Fruit fly (Drosophila melanogaster) whole organism, larva: ENCODE measurements around the gene nocte.
A peak's percentile ranks its signal among the peaks of the same experiment; 100 is the strongest.

Experiments used
- noc ChIP-seq: fragments of 200-800 bp; sonication (Bioruptor generic); optimal IDR thresholded peaks from 3 replicates; lab custom pipeline; 2019; ENCODE audit warnings: missing biosample characterization, mild to moderate bottlenecking, missing genetic modification characterization, moderate library complexity

Gene nocte

dm6 chrX:10463056-10463710 is 11.3 kb downstream of the nocte start:
- TF ChIP-seq noc (tag; lab: Kevin White, UChicago) = no peak

- TF ChIP-seq noc (tag; lab: Kevin White, UChicago) = no peak
These were observed 12.5 kb downstream of the nocte start for dm6 chrX:10461938-10462337.

- peak; percentile 43 for TF ChIP-seq noc (tag; lab: Kevin White, UChicago)
These were observed 13.9 kb downstream of the nocte start, which contains the start of gene Neb-cGP for dm6 chrX:10460506-10461114. Neb-cGP (plus strand) TSS chrX:10460736.

DNA sequence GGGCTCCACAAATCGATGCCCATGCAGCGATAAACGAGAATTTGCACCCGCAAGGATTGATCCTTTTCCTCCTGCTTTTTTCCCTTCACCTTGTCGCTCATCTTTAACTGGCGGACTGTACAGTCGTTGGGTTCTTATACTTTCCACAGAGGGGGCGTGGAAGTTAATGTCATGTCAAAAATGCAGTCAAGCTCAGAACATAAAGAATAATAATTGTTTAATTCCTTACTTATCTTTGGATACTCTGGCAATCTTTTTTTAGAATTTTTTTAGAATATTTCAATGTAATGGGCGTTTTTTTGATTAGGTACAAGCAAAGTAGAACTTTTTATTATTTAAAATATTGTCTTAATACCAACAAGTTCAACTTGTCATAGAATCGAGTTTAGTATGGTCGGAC is 14.9 kb downstream of the nocte start, which contains the start of gene Or9a:
Gene Or9a, minus strand, starts transcription at position 101 of the 400 bp plus-strand sequence.
- no peak for TF ChIP-seq noc (tag; lab: Kevin White, UChicago)

DNA sequence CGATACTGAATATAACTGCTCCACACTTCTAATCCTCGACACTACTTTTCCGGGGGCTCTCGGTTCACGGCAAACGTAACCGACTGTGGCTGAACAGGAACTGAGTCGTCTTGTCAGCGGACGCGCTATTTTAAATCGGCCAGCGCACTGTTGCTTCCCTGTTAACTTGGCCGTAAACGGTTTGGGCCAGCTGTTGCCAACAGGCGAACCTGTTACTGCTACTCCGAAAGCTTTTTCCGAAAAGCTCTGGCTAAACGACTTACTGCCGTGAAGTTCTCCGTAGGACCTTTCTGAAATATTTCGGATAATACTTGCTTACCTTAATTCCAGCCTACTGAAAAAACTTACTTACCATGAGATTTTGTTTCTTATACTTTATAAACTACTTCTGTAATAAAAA is 19.7 kb downstream of the nocte start, which contains the start of gene CG32683:
Gene CG32683, minus strand, starts transcription at position 101 of the 400 bp plus-strand sequence.
- no peak for TF ChIP-seq noc (tag; lab: Kevin White, UChicago)

- no peak for TF ChIP-seq noc (tag; lab: Kevin White, UChicago)
These were observed 41.8 kb downstream of the nocte start, which contains the start of gene CG12640 for dm6 chrX:10432712-10433111. CG12640 (minus strand) TSS chrX:10432812.

dm6 chrX:10417129-10417528 is 57.3 kb downstream of the nocte start, which contains the start of gene RabX2:
RabX2 (plus strand) TSS chrX:10417429.
- no peak for TF ChIP-seq noc (tag; lab: Kevin White, UChicago)
